Worm (Caenorhabditis elegans) whole organism, late embryonic: ENCODE measurements around the gene elo-1.

ENCODE experiments used
- K09A11.1 ChIP-seq: sonication (generic microtip); optimal IDR thresholded peaks from 2 replicates; lab custom pipeline; 2017; ENCODE audit warnings: antibody characterized with exemption, mild to moderate bottlenecking, missing genetic modification characterization, missing compliant biosample characterization; ENCODE audit not compliant: insufficient read depth
- ceh-45 ChIP-seq: fragments of 200-800 bp; sonication (Bioruptor generic); IDR thresholded peaks from 2 replicates; pipeline ENCODE4 v1.3.6; 2022; ENCODE audit warnings: missing genetic modification reagents, missing genetic modification characterization, missing compliant biosample characterization
- ceh-48 ChIP-seq: sonication (generic microtip); optimal IDR thresholded peaks from 2 replicates; lab custom pipeline; 2016; ENCODE audit warnings: missing genetic modification characterization, inconsistent platforms, missing compliant biosample characterization
- dmd-4 ChIP-seq: sonication (generic microtip); optimal IDR thresholded peaks from 2 replicates; lab custom pipeline; 2016; ENCODE audit warnings: borderline replicate concordance, missing genetic modification characterization, missing compliant biosample characterization
- elt-4 ChIP-seq: sonication (generic microtip); optimal IDR thresholded peaks from 2 replicates; lab custom pipeline; 2016; ENCODE audit warnings: missing genetic modification characterization, missing compliant biosample characterization
- fax-1 ChIP-seq: sonication (generic microtip); optimal IDR thresholded peaks from 2 replicates; lab custom pipeline; 2016; ENCODE audit warnings: missing genotype, missing genetic modification characterization, missing compliant biosample characterization
- hlh-30 ChIP-seq: sonication (generic microtip); optimal IDR thresholded peaks from 2 replicates; lab custom pipeline; 2017; ENCODE audit warnings: antibody characterized with exemption, missing genetic modification characterization, missing compliant biosample characterization; ENCODE audit not compliant: insufficient read depth
- lim-6 ChIP-seq: sonication (generic microtip); optimal IDR thresholded peaks from 2 replicates; lab custom pipeline; 2016; ENCODE audit warnings: missing genetic modification characterization, missing compliant biosample characterization
- npax-4 ChIP-seq: sonication (generic microtip); optimal IDR thresholded peaks from 2 replicates; lab custom pipeline; 2016; ENCODE audit warnings: missing genetic modification characterization, missing compliant biosample characterization
- unc-42 ChIP-seq: sonication (generic microtip); optimal IDR thresholded peaks from 2 replicates; lab custom pipeline; 2016; ENCODE audit warnings: missing genotype, missing genetic modification characterization, missing compliant biosample characterization
- zip-5 ChIP-seq: sonication (generic microtip); optimal IDR thresholded peaks from 2 replicates; lab custom pipeline; 2016; ENCODE audit warnings: missing genetic modification characterization, missing compliant biosample characterization

Gene elo-1

DNA sequence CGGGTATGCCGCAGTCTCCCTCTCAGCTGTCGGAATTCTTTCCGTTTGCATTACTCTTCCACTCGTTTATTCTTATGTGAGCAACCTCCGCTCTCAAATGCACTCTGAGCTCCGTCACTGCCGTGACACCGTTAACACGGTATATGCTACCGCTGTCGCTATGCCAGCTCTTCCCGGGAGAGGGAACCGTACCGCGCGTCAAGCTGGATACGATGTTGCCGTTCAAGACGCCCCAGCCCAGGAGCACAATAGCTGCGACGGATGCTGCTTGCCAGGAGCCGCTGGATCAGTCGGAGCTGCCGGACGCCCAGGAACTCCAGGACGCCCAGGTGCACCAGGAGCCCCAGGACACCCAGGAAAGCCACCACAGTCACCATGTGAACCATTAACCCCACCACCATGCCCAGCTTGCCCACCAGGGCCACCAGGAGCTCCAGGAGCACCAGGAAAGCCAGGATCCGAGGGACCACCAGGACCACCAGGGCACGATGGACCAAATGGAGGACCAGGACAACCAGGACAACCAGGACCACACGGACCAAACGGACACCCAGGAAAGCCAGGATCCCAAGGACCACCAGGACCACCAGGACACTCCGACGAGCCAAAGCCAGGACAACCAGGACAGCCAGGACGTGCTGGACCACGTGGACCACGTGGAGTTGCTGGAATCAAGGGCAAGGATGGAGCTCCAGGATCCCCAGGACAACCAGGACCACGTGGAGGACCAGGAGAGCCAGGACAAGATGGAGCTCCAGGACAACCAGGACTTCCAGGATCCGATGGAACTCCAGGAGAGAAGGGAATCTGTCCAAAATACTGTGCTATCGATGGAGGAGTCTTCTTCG lies 37.6 kb downstream of the elo-1 start:
- TF ChIP-seq dmd-4 (tag; lab: Kevin White, UChicago): peak; percentile 47
- peak; percentile 95 for TF ChIP-seq elt-4 (tag; lab: Kevin White, UChicago)
- no peak for TF ChIP-seq zip-5 (tag; lab: Kevin White, UChicago)
- TF ChIP-seq, all 69 proteins: peak for 2

DNA sequence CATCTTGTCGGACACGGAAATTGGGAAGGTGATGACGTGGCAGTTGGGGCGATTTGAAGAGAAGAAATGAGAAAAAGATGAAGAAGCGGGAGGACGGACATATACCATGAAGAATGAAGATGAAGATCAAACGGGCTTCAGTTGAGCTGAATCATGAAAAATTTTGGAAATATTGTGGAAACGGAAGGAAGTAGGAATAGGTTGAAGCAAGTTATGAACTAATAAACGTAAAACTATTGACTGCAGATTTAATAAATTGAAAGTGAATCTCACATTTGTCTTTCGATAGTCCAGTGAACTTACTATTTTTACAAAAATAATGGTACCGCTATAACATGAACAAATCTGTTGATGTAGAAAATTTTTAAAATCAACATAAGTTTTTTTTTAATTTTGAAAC lies 40.3 kb downstream of the elo-1 start, which contains the start of gene lron-14:
Gene lron-14 (minus strand): TSS at position 101 of the 400 bp plus-strand sequence.
- no peak for TF ChIP-seq hlh-30 (tag; lab: Kevin White, UChicago)
- TF ChIP-seq fax-1 (tag; lab: Kevin White, UChicago): no peak
- TF ChIP-seq unc-42: no peak
- TF ChIP-seq npax-4 (tag; lab: Kevin White, UChicago): no peak
- TF ChIP-seq ceh-48 (tag; lab: Kevin White, UChicago): no peak
- TF ChIP-seq K09A11.1: no peak
- no peak for TF ChIP-seq lim-6 (tag; lab: Kevin White, UChicago)
- no peak for TF ChIP-seq ceh-45 (GFP tag; lab: Robert Waterston, UW)
